Worm (Caenorhabditis elegans): ENCODE data around the gene mspn-1.

Gene mspn-1

DNA sequence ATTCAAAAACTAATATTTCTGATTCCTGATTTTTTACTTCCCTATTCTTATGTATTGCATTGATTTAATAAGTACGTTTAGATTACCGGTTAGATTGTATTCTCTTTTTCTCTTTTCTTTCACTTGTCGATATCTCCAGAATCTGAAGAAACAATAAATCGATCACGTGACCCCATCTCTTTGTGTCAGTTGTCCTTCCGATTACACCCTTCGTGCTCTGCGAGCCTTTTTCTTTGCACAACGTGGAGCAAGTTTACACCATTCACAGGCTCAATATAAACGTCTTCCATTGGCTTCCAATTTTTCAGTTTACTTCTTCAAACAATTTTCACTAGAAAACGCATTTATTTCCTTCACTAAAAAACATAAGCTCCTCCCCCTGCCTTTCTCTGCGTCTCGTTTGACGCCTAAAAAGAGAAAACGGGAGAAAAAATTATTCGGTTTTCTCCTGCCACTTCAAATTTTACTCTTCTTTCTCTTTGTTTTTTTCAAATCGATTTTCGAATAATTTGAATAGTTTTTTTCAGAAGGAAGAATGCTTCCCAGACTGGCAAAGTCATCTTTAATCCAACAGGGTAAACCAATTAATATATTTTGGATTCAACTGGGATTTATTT is 2.5 kb downstream of the mspn-1 start, which contains the start of gene gta-1:
Gene gta-1, plus strand, starts transcription at position 528 of the 617 bp plus-strand sequence.
- TF ChIP-seq ces-1 (GFP tag; optimal IDR thresholded peaks at IDR 0.05) (peak; percentile 35), pha-4 (tag; optimal IDR thresholded peaks at IDR 0.05) (no peak), hlh-1 (tag; optimal IDR thresholded peaks at IDR 0.05) (peak; percentile 98), cnd-1 (tag; optimal IDR thresholded peaks at IDR 0.05) (no peak), snpc-4 (tag; optimal IDR thresholded peaks at IDR 0.05) (no peak), sem-2 (GFP tag; optimal IDR thresholded peaks at IDR 0.05) (no peak), lin-32 (GFP tag; optimal IDR thresholded peaks at IDR 0.05) (no peak), unc-62 (GFP tag; optimal IDR thresholded peaks at IDR 0.05) (peak; percentile 44), unc-120 (tag; optimal IDR thresholded peaks at IDR 0.05; ENCODE audit: poor library complexity, severe bottlenecking) (peak; percentile 42), nhr-28 (tag; optimal IDR thresholded peaks at IDR 0.05) (no peak), ceh-43 (GFP tag; optimal IDR thresholded peaks at IDR 0.05) (no peak)

DNA sequence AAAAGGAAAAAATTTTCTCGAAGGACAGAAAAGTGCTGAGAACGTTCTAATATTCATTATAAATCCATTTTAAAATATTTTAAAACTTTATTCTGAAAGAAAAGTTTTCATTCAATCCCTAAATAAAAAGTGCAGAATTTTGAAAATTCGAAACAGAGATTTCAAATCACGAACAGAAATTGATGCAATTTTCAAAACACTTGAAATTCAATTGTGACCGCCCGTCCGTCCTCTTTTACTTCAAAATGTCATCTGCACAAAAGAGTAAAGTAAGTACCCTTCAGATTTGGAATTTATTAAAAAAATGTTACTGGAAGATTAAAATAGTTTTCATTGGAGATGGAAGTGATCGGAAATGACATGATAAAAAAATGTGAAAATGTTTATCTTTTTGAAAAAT is 10.7 kb downstream of the mspn-1 start:
- TF ChIP-seq nhr-2 (tag; optimal IDR thresholded peaks at IDR 0.05) = no peak
- TF ChIP-seq ces-1 (GFP tag; optimal IDR thresholded peaks at IDR 0.05) = peak; percentile 87

DNA sequence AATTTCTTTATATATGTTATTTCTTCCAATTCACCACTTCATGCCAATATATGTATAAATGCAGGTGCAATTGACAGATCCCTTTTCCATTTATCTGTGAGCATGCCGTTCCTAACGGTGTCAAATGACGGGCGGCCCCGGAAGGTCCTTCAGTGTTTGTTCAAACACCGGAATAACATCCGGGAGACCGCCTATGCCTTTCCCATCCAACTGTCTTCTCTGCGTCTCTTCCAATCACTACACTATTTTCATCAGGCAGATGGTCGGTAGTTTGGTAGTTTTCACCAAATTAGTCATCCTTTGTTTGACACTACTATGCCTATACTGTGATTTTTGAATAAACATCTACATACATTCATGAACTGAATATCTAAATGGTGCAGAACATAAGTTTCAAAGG is 12.8 kb downstream of the mspn-1 start:
- TF ChIP-seq cnd-1 (tag; optimal IDR thresholded peaks at IDR 0.05) (peak; percentile 87), elt-3 (tag; optimal IDR thresholded peaks at IDR 0.05) (no peak)

DNA sequence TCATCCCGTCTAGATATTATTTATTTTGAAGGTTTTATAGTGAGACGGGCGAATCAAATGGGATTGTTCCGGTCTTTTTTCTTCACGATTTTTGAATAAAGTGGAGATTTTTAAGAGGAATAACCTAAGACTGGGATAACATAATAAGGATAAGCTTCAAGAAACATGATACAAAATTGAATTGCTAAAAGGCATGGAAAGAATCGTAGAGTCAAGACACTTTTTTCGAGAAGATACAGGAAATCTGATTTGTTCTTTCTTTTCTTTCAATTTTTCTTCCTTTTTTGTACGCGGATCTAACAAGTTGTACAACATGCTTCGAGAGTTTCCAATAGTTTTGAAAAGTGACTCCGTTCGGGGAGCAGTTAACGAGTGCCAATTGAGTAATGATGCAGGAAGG is 13.7 kb downstream of the mspn-1 start:
- TF ChIP-seq hlh-1 (tag; optimal IDR thresholded peaks at IDR 0.05) = no peak
- peak; percentile 77 for TF ChIP-seq ces-1 (GFP tag; optimal IDR thresholded peaks at IDR 0.05)
- no peak for TF ChIP-seq snpc-4 (tag; optimal IDR thresholded peaks at IDR 0.05)
- TF ChIP-seq blmp-1 (tag; optimal IDR thresholded peaks at IDR 0.05) = no peak

DNA sequence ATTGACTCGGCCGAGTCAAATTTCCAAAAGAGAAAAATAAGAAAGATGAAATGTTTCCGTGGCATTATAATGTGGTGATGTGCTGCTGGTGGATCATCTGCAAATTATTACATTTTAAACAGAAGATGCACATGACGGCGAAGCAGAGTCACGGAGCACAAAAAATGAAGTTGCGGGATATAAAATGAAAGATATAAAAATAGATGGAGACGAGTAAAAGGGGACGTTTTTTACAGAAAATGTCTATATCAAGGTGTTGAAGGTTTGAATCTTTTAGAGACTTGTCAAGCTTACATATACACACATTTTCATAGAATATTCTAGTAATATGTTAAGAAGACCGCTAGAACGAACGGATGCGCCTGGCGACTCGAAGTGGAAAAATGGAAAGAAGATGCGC is 16.6 kb downstream of the mspn-1 start, which contains the start of gene ptrg-1:
Gene ptrg-1, minus strand, starts transcription at position 101 of the 400 bp plus-strand sequence.
- TF ChIP-seq ces-1 (GFP tag; optimal IDR thresholded peaks at IDR 0.05) = no peak
- TF ChIP-seq unc-39 (tag; optimal IDR thresholded peaks at IDR 0.05) = no peak
- TF ChIP-seq lsy-2 (tag; optimal IDR thresholded peaks at IDR 0.05) = no peak
- TF ChIP-seq nhr-237 (tag; optimal IDR thresholded peaks at IDR 0.05) = no peak
- TF ChIP-seq ceh-83 (GFP tag; optimal IDR thresholded peaks at IDR 0.05) = no peak
- TF ChIP-seq ceh-39 (tag; optimal IDR thresholded peaks at IDR 0.05) = no peak
- no peak for TF ChIP-seq pha-4 (tag; optimal IDR thresholded peaks at IDR 0.05)
- no peak for TF ChIP-seq unc-62 (GFP tag; optimal IDR thresholded peaks at IDR 0.05)
- no peak for TF ChIP-seq snpc-4 (tag; optimal IDR thresholded peaks at IDR 0.05)
- no peak for TF ChIP-seq M03D4.4 (tag; optimal IDR thresholded peaks at IDR 0.05)
- no peak for TF ChIP-seq hlh-1 (tag; optimal IDR thresholded peaks at IDR 0.05)
- no peak for TF ChIP-seq sptf-1 (tag; optimal IDR thresholded peaks at IDR 0.05)
- TF ChIP-seq elt-3 (tag; optimal IDR thresholded peaks at IDR 0.05) = no peak
- TF ChIP-seq ceh-43 (GFP tag; optimal IDR thresholded peaks at IDR 0.05) = no peak
- no peak for TF ChIP-seq ztf-11 (tag; optimal IDR thresholded peaks at IDR 0.05)
- TF ChIP-seq mls-2 (tag; optimal IDR thresholded peaks at IDR 0.05) = no peak

DNA sequence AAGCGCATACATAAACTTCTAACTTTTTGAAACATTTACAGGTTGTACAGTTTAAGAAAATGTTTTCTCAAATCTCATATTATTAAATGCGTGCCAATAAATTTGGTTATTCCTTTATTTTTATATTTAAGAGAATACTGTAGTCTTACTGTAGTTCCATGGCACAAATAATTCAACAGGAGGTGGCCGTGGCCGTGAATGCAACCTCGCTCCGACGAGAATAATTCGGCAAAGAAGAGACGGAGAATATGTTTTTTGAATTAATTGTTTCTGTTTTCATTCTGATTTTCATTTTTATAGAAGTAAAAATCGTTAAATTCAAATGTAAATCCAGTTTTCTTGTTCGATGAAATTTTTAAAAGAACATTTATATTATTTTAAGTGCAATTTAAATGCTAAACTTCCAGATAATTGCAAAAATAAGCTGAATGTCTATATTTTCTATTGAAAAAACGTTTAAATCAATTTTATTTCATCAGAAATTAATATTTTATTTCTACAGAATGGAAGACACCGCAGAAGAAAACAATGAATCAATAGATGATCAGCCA is 19.6 kb downstream of the mspn-1 start, which contains the start of gene gon-4:
Gene gon-4, plus strand, starts transcription at position 501 of the 551 bp plus-strand sequence.
- no peak for TF ChIP-seq M03D4.4 (tag; optimal IDR thresholded peaks at IDR 0.05)
- peak; percentile 49 for TF ChIP-seq lsy-2 (tag; optimal IDR thresholded peaks at IDR 0.05)

DNA sequence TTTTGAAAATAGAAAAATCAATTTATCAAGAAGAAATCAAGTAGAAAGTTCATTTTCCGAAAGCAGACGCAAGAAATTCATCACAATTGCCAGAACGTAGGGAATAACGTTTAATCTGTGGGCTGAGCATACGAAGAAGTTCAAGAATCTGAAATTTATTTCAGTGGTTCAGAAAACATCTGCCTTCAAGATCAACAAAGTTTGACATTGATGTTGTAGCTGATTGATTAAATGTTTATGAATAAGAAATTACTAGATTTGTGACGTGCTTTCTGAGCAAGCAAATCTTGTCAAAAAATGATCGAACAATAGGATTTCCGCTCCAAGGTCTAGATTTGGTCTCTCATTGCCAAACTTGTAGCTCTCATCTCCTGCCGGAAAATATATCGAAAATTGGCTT is 28.4 kb downstream of the mspn-1 start, which contains the start of gene K04D7.6:
Gene K04D7.6, minus strand, starts transcription at position 101 of the 400 bp plus-strand sequence.
- TF ChIP-seq nhr-76 (tag; optimal IDR thresholded peaks at IDR 0.05) = no peak
- TF ChIP-seq ces-1 (GFP tag; optimal IDR thresholded peaks at IDR 0.05) = no peak
- no peak for TF ChIP-seq lsy-2 (tag; optimal IDR thresholded peaks at IDR 0.05)
- TF ChIP-seq elt-1 (tag; optimal IDR thresholded peaks at IDR 0.05; ENCODE audit: borderline replicate concordance, insufficient read depth) = no peak
- TF ChIP-seq mab-5 (tag; optimal IDR thresholded peaks at IDR 0.05) = no peak
- no peak for TF ChIP-seq mls-2 (tag; optimal IDR thresholded peaks at IDR 0.05)
- TF ChIP-seq ceh-39 (tag; optimal IDR thresholded peaks at IDR 0.05) = no peak
- TF ChIP-seq M03D4.4 (tag; optimal IDR thresholded peaks at IDR 0.05) = no peak
- TF ChIP-seq ceh-83 (GFP tag; optimal IDR thresholded peaks at IDR 0.05) = no peak
- TF ChIP-seq pha-4 (tag; optimal IDR thresholded peaks at IDR 0.05) = no peak
- no peak for TF ChIP-seq ceh-43 (GFP tag; optimal IDR thresholded peaks at IDR 0.05)
- TF ChIP-seq hlh-1 (tag; optimal IDR thresholded peaks at IDR 0.05) = no peak
- no peak for TF ChIP-seq ztf-11 (tag; optimal IDR thresholded peaks at IDR 0.05)
- no peak for TF ChIP-seq nhr-237 (tag; optimal IDR thresholded peaks at IDR 0.05)
- TF ChIP-seq elt-3 (tag; optimal IDR thresholded peaks at IDR 0.05) = no peak
- no peak for TF ChIP-seq nhr-2 (tag; optimal IDR thresholded peaks at IDR 0.05)
- TF ChIP-seq flh-1 (GFP tag; optimal IDR thresholded peaks at IDR 0.05) = no peak
- TF ChIP-seq tbx-8 (GFP tag; optimal IDR thresholded peaks at IDR 0.05) = no peak
- no peak for TF ChIP-seq blmp-1 (tag; optimal IDR thresholded peaks at IDR 0.05)
- no peak for TF ChIP-seq drap-1 (GFP tag; optimal IDR thresholded peaks at IDR 0.05)

Measured in whole organism, mixed stage, embryonic.